Fruit fly (Drosophila melanogaster): ENCODE results near the gene Cep135.
A peak's percentile ranks its signal among the peaks of the same experiment; 100 is the strongest.

Gene Cep135

dm6 chr3L:15161549-15161948, 45.0 kb downstream of the Cep135 start, which contains the start of gene CG6878:
Gene CG6878, plus strand, starts transcription at chr3L:15161817.
- TF ChIP-seq pan (optimal IDR thresholded peaks at IDR 0.05) (no peak), usp (GFP tag; optimal IDR thresholded peaks at IDR 0.05) (no peak), psq (optimal IDR thresholded peaks at IDR 0.05) (no peak), EcR (GFP tag; optimal IDR thresholded peaks at IDR 0.05) (no peak), CG8478 (optimal IDR thresholded peaks at IDR 0.05) (no peak), Dll (optimal IDR thresholded peaks at IDR 0.05) (no peak)

- TF ChIP-seq EcR (GFP tag; optimal IDR thresholded peaks at IDR 0.05) = no peak
These were observed 45.5 kb downstream of the Cep135 start for dm6 chr3L:15162005-15162404.

DNA sequence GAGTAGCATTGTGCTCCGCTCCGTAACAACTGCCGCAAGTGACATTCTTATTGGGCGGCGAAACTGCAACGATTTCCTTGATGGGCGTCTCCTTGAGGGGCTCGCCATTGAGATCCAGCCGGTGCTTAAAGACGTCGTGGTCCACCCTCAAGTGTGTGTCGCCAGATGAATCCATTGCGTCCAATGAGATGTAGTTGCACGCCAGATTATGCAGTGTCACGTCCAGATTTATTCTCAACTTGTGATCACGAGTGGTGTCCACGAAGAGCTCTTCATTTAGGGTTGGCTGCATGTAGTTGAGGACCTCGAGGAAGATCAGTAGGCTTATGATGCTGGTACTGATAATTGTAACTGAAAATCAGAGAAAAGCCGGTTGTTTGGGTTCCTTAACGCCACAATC, 46.5 kb downstream of the Cep135 start:
- TF ChIP-seq pan (optimal IDR thresholded peaks at IDR 0.05) (no peak), usp (GFP tag; optimal IDR thresholded peaks at IDR 0.05) (no peak), EcR (GFP tag; optimal IDR thresholded peaks at IDR 0.05) (no peak), CG8478 (optimal IDR thresholded peaks at IDR 0.05) (no peak), psq (optimal IDR thresholded peaks at IDR 0.05) (no peak), Dll (optimal IDR thresholded peaks at IDR 0.05) (no peak)

DNA sequence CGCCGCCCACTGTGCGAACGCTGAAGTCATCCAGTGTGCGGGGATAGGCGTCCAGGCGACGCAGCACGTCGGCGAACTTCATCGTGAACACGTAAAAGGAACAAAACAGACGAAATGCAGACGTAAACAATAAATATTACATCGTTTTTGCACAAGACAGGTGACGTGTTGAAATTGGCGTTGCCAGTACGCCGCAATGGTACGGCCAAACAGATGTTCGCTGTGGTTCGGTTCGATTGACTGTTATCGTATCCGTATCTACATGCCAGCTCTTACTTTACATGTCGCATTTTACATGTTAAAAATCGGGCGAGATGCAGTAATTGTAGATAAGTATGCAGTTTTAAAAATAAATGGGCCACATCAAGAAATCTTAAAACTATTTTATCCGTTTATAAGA, 46.9 kb downstream of the Cep135 start, which contains the start of gene CG7011:
Gene CG7011 (minus strand): TSS at position 215 of the 400 bp plus-strand sequence.
- TF ChIP-seq psq (optimal IDR thresholded peaks at IDR 0.05) (no peak), usp (GFP tag; optimal IDR thresholded peaks at IDR 0.05) (no peak), CG8478 (optimal IDR thresholded peaks at IDR 0.05) (no peak), EcR (GFP tag; optimal IDR thresholded peaks at IDR 0.05) (no peak), Dll (optimal IDR thresholded peaks at IDR 0.05) (no peak), pan (optimal IDR thresholded peaks at IDR 0.05) (no peak)

dm6 chr3L:15169010-15169409, 52.5 kb downstream of the Cep135 start:
- no peak for TF ChIP-seq pan (optimal IDR thresholded peaks at IDR 0.05)
- no peak for TF ChIP-seq EcR (GFP tag; optimal IDR thresholded peaks at IDR 0.05)
- TF ChIP-seq psq (optimal IDR thresholded peaks at IDR 0.05) = no peak
- TF ChIP-seq usp (GFP tag; optimal IDR thresholded peaks at IDR 0.05) = no peak
- TF ChIP-seq Dll (optimal IDR thresholded peaks at IDR 0.05) = peak; percentile 23

- TF ChIP-seq usp (GFP tag; optimal IDR thresholded peaks at IDR 0.05) (no peak), EcR (GFP tag; optimal IDR thresholded peaks at IDR 0.05) (no peak), Dll (optimal IDR thresholded peaks at IDR 0.05) (no peak), CG8478 (optimal IDR thresholded peaks at IDR 0.05) (no peak), pan (optimal IDR thresholded peaks at IDR 0.05) (no peak)
These were observed 53.3 kb downstream of the Cep135 start for dm6 chr3L:15169795-15170194.

DNA sequence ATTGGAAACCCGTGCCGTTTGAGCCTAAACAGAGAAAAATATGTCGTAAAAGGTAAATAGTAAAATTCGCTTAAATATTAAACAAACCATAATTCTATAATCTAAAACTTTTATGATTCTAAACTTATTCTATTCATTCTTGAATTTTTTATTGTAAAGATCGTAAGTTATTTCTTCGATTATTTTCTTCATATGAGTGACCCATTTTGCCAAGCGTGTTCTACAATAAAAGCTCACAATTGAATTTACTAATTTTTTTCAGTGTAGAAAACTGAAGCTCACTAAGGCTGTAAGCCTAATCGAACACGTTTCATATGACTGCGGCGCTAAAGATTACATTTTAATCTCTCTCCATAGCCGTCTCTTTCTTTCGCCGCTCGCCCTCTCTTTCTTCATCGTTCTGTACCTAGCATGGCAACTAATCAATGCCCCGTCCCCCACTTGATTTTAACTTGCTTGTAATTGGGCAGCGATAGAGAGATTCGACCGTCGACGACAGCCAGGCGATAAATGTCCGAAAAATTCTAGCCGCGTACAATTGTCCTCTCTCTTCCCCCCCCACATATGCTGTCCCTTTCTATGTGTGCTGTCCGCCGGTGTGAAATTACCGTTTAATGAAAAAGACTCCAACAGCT, 55.3 kb downstream of the Cep135 start:
- no peak for TF ChIP-seq EcR (GFP tag; optimal IDR thresholded peaks at IDR 0.05)
- no peak for TF ChIP-seq pan (optimal IDR thresholded peaks at IDR 0.05)

- TF ChIP-seq EcR (GFP tag; optimal IDR thresholded peaks at IDR 0.05) = no peak
- no peak for TF ChIP-seq usp (GFP tag; optimal IDR thresholded peaks at IDR 0.05)
- no peak for TF ChIP-seq CG8478 (optimal IDR thresholded peaks at IDR 0.05)
- TF ChIP-seq psq (optimal IDR thresholded peaks at IDR 0.05) = no peak
- TF ChIP-seq pan (optimal IDR thresholded peaks at IDR 0.05) = no peak
- no peak for TF ChIP-seq Dll (optimal IDR thresholded peaks at IDR 0.05)
These were observed 56.0 kb downstream of the Cep135 start for dm6 chr3L:15172404-15173055.

DNA sequence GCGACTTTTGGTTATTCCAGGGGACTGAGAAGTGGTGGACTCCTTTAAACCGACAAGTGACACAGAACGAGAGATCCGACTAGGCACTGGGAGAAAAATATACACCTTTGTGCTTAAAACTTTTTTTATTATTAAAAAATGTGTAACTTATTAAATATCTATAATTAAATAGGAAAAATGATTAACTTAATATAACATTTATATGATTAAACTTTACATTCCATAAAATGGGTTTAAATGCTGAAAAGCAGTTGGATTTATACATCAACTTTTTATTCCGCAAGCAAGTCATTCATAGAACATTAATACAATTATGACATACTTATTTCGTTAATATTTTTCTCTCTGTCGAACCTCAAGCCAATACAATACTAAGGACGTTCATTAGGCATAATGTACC, 57.5 kb downstream of the Cep135 start:
- no peak for TF ChIP-seq pan (optimal IDR thresholded peaks at IDR 0.05)
- TF ChIP-seq psq (optimal IDR thresholded peaks at IDR 0.05) = no peak
- TF ChIP-seq Dll (optimal IDR thresholded peaks at IDR 0.05) = no peak
- TF ChIP-seq CG8478 (optimal IDR thresholded peaks at IDR 0.05) = no peak
- TF ChIP-seq EcR (GFP tag; optimal IDR thresholded peaks at IDR 0.05) = no peak
- no peak for TF ChIP-seq usp (GFP tag; optimal IDR thresholded peaks at IDR 0.05)

dm6 chr3L:15174823-15175222, 58.3 kb downstream of the Cep135 start:
- TF ChIP-seq EcR (GFP tag; optimal IDR thresholded peaks at IDR 0.05) (no peak), psq (optimal IDR thresholded peaks at IDR 0.05) (no peak), CG8478 (optimal IDR thresholded peaks at IDR 0.05) (no peak), Dll (optimal IDR thresholded peaks at IDR 0.05) (no peak), usp (GFP tag; optimal IDR thresholded peaks at IDR 0.05) (no peak), pan (optimal IDR thresholded peaks at IDR 0.05) (no peak)

- TF ChIP-seq usp (GFP tag; optimal IDR thresholded peaks at IDR 0.05) = no peak
- no peak for TF ChIP-seq CG8478 (optimal IDR thresholded peaks at IDR 0.05)
- TF ChIP-seq pan (optimal IDR thresholded peaks at IDR 0.05) = no peak
- TF ChIP-seq EcR (GFP tag; optimal IDR thresholded peaks at IDR 0.05) = no peak
- TF ChIP-seq Dll (optimal IDR thresholded peaks at IDR 0.05) = no peak
- TF ChIP-seq psq (optimal IDR thresholded peaks at IDR 0.05) = no peak
These were observed 60.2 kb downstream of the Cep135 start for dm6 chr3L:15176641-15177215.
